Worm (Caenorhabditis elegans) whole organism, young adult: ENCODE data around the gene tag-124.

Experiments
- B0035.1 ChIP-seq: sonication (generic microtip); optimal IDR thresholded peaks from 2 replicates; lab custom pipeline; 2016; ENCODE audit warnings: missing genetic modification characterization, mild to moderate bottlenecking, missing compliant biosample characterization, missing genotype, missing genetic modification reagents
- B0261.1 ChIP-seq: sonication (generic microtip); optimal IDR thresholded peaks from 2 replicates; lab custom pipeline; 2016; ENCODE audit warnings: mild to moderate bottlenecking, missing genetic modification characterization, moderate library complexity, missing compliant biosample characterization
- B0336.3 ChIP-seq: fragments of 200-800 bp; sonication (Bioruptor generic); IDR thresholded peaks from 2 replicates; pipeline ENCODE4 v1.3.6; 2022; ENCODE audit warnings: missing genetic modification characterization, missing compliant biosample characterization
- F37B4.10 ChIP-seq: fragments of 200-800 bp; sonication (Bioruptor generic); IDR thresholded peaks from 2 replicates; pipeline ENCODE4 v1.3.6; 2022; ENCODE audit warnings: missing genetic modification characterization, missing compliant biosample characterization
- F57C9.4 ChIP-seq: sonication (generic microtip); optimal IDR thresholded peaks from 2 replicates; lab custom pipeline; 2017; ENCODE audit warnings: mild to moderate bottlenecking, missing genetic modification characterization, missing compliant biosample characterization
- Y53G8AR.9 ChIP-seq: fragments of 200-800 bp; sonication (Bioruptor generic); conservative IDR thresholded peaks from 2 replicates; pipeline ENCODE4 v1.3.6; 2022; ENCODE audit warnings: missing genetic modification reagents, missing genetic modification characterization, missing compliant biosample characterization
- Y56A3A.18 ChIP-seq: fragments of 200-800 bp; sonication (Bioruptor generic); IDR thresholded peaks from 2 replicates; pipeline ENCODE4 v1.3.6; 2022; ENCODE audit warnings: missing genetic modification reagents, missing genetic modification characterization, missing compliant biosample characterization
- Y79H2A.3 ChIP-seq: fragments of 200-800 bp; sonication (Bioruptor generic); conservative IDR thresholded peaks from 2 replicates; pipeline ENCODE4 v1.3.6; 2022; ENCODE audit warnings: missing genetic modification reagents, missing genetic modification characterization, missing compliant biosample characterization
- akir-1 ChIP-seq: fragments of 200-800 bp; sonication (Bioruptor generic); optimal IDR thresholded peaks from 2 replicates; lab custom pipeline; 2018; ENCODE audit warnings: mild to moderate bottlenecking, missing genetic modification characterization, moderate library complexity, missing compliant biosample characterization
- atf-7 ChIP-seq: sonication (generic microtip); optimal IDR thresholded peaks from 2 replicates; lab custom pipeline; 2017; ENCODE audit warnings: mild to moderate bottlenecking, missing genetic modification characterization, missing compliant biosample characterization
- athp-1 ChIP-seq: sonication (generic microtip); optimal IDR thresholded peaks from 2 replicates; lab custom pipeline; 2017; ENCODE audit warnings: mild to moderate bottlenecking, missing genetic modification characterization, missing compliant biosample characterization
- attf-6 ChIP-seq: fragments of 200-800 bp; sonication (Bioruptor generic); IDR thresholded peaks from 2 replicates; pipeline ENCODE4 v1.3.6; 2022; ENCODE audit warnings: missing genetic modification reagents, missing genetic modification characterization, missing compliant biosample characterization
- cebp-1 ChIP-seq, 2 experiments: fragments of 200-800 bp in 1 of 2; sonication (Bioruptor generic) in 1 of 2; sonication (generic microtip) in 1 of 2; IDR thresholded peaks in 1 of 2; optimal IDR thresholded peaks in 1 of 2; 2 replicates each; pipeline versions ENCODE4 v1.3.6 to Lab custom; 2017 to 2022; ENCODE audit warnings: missing compliant biosample characterization in 2 of 2, missing genetic modification characterization in 2 of 2, mild to moderate bottlenecking in 1 of 2, missing genetic modification reagents in 1 of 2, moderate library complexity in 1 of 2
- ceh-40 ChIP-seq: fragments of 200-800 bp; sonication (Bioruptor generic); IDR thresholded peaks from 2 replicates; pipeline ENCODE4 v1.3.6; 2022; ENCODE audit warnings: missing genetic modification characterization, missing compliant biosample characterization
- dox-1 ChIP-seq: fragments of 200-800 bp; sonication (Bioruptor generic); IDR thresholded peaks from 2 replicates; pipeline ENCODE4 v1.3.6; 2022; ENCODE audit warnings: missing genetic modification reagents, missing genetic modification characterization, missing compliant biosample characterization
- dpl-1 ChIP-seq: fragments of 150-350 bp; optimal IDR thresholded peaks from 2 replicates; lab custom pipeline; 2014; ENCODE audit warnings: missing biosample characterization, missing genetic modification reagents, missing genetic modification characterization
- egl-18 ChIP-seq: fragments of 200-800 bp; sonication (Bioruptor generic); IDR thresholded peaks from 2 replicates; pipeline ENCODE4 v1.3.6; 2022; ENCODE audit warnings: missing genetic modification reagents, missing genetic modification characterization, missing compliant biosample characterization
- ets-4 ChIP-seq: fragments of 200-800 bp; sonication (Bioruptor generic); optimal IDR thresholded peaks from 2 replicates; lab custom pipeline; 2018; ENCODE audit warnings: mild to moderate bottlenecking, missing genetic modification characterization, missing compliant biosample characterization
- hmg-1.2 ChIP-seq: fragments of 200-800 bp; sonication (Bioruptor generic); IDR thresholded peaks from 2 replicates; pipeline ENCODE4 v1.3.6; 2022; ENCODE audit warnings: missing genetic modification reagents, missing genetic modification characterization, missing compliant biosample characterization
- hrde-1 ChIP-seq: sonication (generic microtip); optimal IDR thresholded peaks from 2 replicates; lab custom pipeline; 2016; ENCODE audit warnings: missing genetic modification characterization, mild to moderate bottlenecking, missing compliant biosample characterization, moderate library complexity, missing genotype, missing genetic modification reagents, borderline replicate concordance
- let-526 ChIP-seq: fragments of 200-800 bp; sonication (Bioruptor generic); IDR thresholded peaks from 2 replicates; pipeline ENCODE4 v1.3.6; 2022; ENCODE audit warnings: missing genetic modification reagents, missing genetic modification characterization, missing compliant biosample characterization
- let-607 ChIP-seq, 2 experiments: fragments of 200-800 bp in 1 of 2; sonication (Bioruptor generic) in 1 of 2; sonication (generic microtip) in 1 of 2; optimal IDR thresholded peaks; 2 replicates each; lab custom pipeline; 2016 to 2018; ENCODE audit warnings: mild to moderate bottlenecking in 2 of 2, missing compliant biosample characterization in 2 of 2, missing genetic modification characterization in 2 of 2, moderate library complexity in 2 of 2, missing genotype in 1 of 2
- lin-35 ChIP-seq, 3 experiments: fragments of 150-350 bp in 2 of 3; sonication (generic microtip) in 1 of 3; optimal IDR thresholded peaks; 2 replicates each; lab custom pipeline; 2014 to 2018; ENCODE audit warnings: missing biosample characterization in 3 of 3, missing genetic modification characterization in 3 of 3, missing genetic modification reagents in 3 of 3
- madf-8 ChIP-seq: fragments of 200-800 bp; sonication (Bioruptor generic); conservative IDR thresholded peaks from 2 replicates; pipeline ENCODE4 v1.3.6; 2022; ENCODE audit warnings: missing genetic modification reagents, missing genetic modification characterization, missing compliant biosample characterization
- mes-4 ChIP-seq: sonication (generic microtip); optimal IDR thresholded peaks from 2 replicates; lab custom pipeline; 2016; ENCODE audit warnings: missing genotype, missing genetic modification characterization, missing compliant biosample characterization
- nfya-1 ChIP-seq: sonication (generic microtip); optimal IDR thresholded peaks from 2 replicates; lab custom pipeline; 2017; ENCODE audit warnings: antibody characterized with exemption, missing compliant biosample characterization, missing genetic modification characterization, borderline replicate concordance; ENCODE audit not compliant: insufficient read depth
- nhr-120 ChIP-seq: fragments of 200-800 bp; sonication (Bioruptor generic); IDR thresholded peaks from 2 replicates; pipeline ENCODE4 v1.3.6; 2022; ENCODE audit warnings: missing genetic modification characterization, missing compliant biosample characterization
- nhr-80 ChIP-seq: sonication (generic microtip); optimal IDR thresholded peaks from 2 replicates; lab custom pipeline; 2016; ENCODE audit warnings: missing genetic modification characterization, missing compliant biosample characterization
- nhr-90 ChIP-seq: sonication (generic microtip); optimal IDR thresholded peaks from 2 replicates; lab custom pipeline; 2016; ENCODE audit warnings: missing genotype, mild to moderate bottlenecking, missing genetic modification characterization, missing compliant biosample characterization
- pbrm-1 ChIP-seq: fragments of 200-800 bp; sonication (Bioruptor generic); IDR thresholded peaks from 2 replicates; pipeline ENCODE4 v1.3.6; 2022; ENCODE audit warnings: missing genetic modification reagents, missing genetic modification characterization, missing compliant biosample characterization
- rpc-1 ChIP-seq, 2 experiments: fragments of 150-350 bp in 1 of 2; sonication (generic microtip) in 1 of 2; optimal IDR thresholded peaks; 2 replicates each; lab custom pipeline; 2014 to 2018; ENCODE audit warnings: missing biosample characterization in 1 of 2, missing genetic modification characterization in 1 of 2, missing genetic modification reagents in 1 of 2, missing genotype in 1 of 2
- snpc-1.3 ChIP-seq: sonication (generic microtip); optimal IDR thresholded peaks from 2 replicates; lab custom pipeline; 2017; ENCODE audit warnings: missing genetic modification characterization, mild to moderate bottlenecking, missing compliant biosample characterization, antibody characterized with exemption, moderate library complexity, missing genotype, missing genetic modification reagents; ENCODE audit not compliant: insufficient read depth
- sptf-2 ChIP-seq: fragments of 200-800 bp; sonication (Bioruptor generic); optimal IDR thresholded peaks from 2 replicates; lab custom pipeline; 2018; ENCODE audit warnings: mild to moderate bottlenecking, missing genetic modification characterization, missing compliant biosample characterization
- tbp1 ChIP-seq: fragments of 200-800 bp; sonication (Bioruptor generic); optimal IDR thresholded peaks from 2 replicates; lab custom pipeline; 2018; ENCODE audit warnings: mild to moderate bottlenecking, missing genetic modification characterization, missing compliant biosample characterization
- tlf-1 ChIP-seq: fragments of 200-800 bp; sonication (Bioruptor generic); optimal IDR thresholded peaks from 2 replicates; lab custom pipeline; 2018; ENCODE audit warnings: mild to moderate bottlenecking, missing genetic modification characterization, missing compliant biosample characterization
- unc-62 ChIP-seq: fragments of 150-350 bp; optimal IDR thresholded peaks from 2 replicates; lab custom pipeline; 2014; ENCODE audit warnings: missing biosample characterization, missing genetic modification reagents, missing genetic modification characterization
- ztf-18 ChIP-seq: sonication (generic microtip); optimal IDR thresholded peaks from 2 replicates; lab custom pipeline; 2016; ENCODE audit warnings: missing genotype, mild to moderate bottlenecking, missing genetic modification characterization, missing compliant biosample characterization
- ztf-22 ChIP-seq: fragments of 200-800 bp; sonication (Bioruptor generic); optimal IDR thresholded peaks from 2 replicates; lab custom pipeline; 2018; ENCODE audit warnings: mild to moderate bottlenecking, missing genetic modification characterization, moderate library complexity, missing compliant biosample characterization

The tag-124 gene

DNA sequence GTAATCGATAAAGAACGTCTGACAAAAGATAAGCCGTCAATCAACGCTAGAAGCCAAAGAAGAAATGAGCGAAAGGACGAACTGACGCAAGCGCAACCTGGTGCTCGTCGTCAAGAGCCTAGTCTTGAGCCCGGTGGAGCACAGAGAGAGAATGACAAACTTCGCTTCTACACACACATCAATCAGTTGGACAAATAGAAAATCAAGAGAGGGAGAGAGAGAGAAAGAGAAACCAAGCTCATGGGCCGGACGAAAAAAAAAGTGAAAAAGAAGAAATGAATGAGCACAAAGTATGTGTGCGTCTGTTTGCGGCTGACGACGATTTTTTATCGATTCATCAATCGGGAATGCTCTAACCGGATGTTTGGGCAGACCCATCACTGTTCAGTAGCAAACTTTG, 30.0 kb downstream of the tag-124 start (continued):
- TF ChIP-seq sptf-2 (GFP tag; lab: Kevin White, UChicago) (no peak), nhr-90 (tag; lab: Kevin White, UChicago) (no peak), rpc-1 (optimal IDR thresholded peaks at IDR 0.05; lab: Kevin White, UChicago) (no peak), rpc-1 (tag; optimal IDR thresholded peaks at IDR 0.05; lab: Kevin White, UChicago) (no peak), egl-18 (GFP tag; lab: Robert Waterston, UW) (no peak), B0261.1 (tag; lab: Kevin White, UChicago) (no peak), athp-1 (tag; lab: Kevin White, UChicago) (no peak), hmg-1.2 (GFP tag; lab: Robert Waterston, UW) (peak; percentile 14; the same call in 1 of the 2 replicates), Y79H2A.3 (GFP tag; lab: Robert Waterston, UW) (no peak), lin-35 (GFP tag; optimal IDR thresholded peaks at IDR 0.05; lab: Kevin White, UChicago) (no peak), cebp-1 (GFP tag; IDR thresholded peaks at IDR 0.05; lab: Robert Waterston, UW) (no peak), cebp-1 (tag; optimal IDR thresholded peaks at IDR 0.05; lab: Kevin White, UChicago) (no peak), hrde-1 (tag; lab: Kevin White, UChicago) (no peak), tbp1 (GFP tag; lab: Kevin White, UChicago) (no peak), ztf-22 (GFP tag; lab: Kevin White, UChicago) (no peak), snpc-1.3 (tag; lab: Kevin White, UChicago) (no peak), ets-4 (GFP tag; lab: Kevin White, UChicago) (no peak), F57C9.4 (tag; lab: Kevin White, UChicago) (no peak), mes-4 (tag; lab: Kevin White, UChicago) (no peak)

DNA sequence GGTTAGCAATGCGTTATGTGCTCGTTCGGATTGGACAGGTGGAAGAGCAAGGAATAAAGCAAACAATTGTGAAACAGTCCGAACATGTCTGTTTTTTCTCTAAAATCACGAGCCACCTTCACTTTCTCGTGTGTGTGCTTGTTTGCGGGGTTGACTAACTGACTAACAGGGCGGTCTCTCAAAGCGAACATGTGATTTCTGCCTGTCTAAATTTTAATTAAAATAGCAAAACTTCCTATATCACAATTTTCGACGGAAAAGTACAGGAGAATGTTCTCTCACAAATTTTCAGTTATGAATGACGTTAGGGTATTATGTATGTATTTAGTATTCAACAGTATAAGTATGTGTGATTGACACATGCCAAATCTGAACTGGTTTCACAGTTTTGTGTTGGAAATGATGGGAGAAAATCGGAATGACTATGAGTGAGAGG, 30.8 kb downstream of the tag-124 start:
- TF ChIP-seq madf-8 (GFP tag; lab: Robert Waterston, UW) (no peak), tbp1 (GFP tag; lab: Kevin White, UChicago) (no peak), let-607 (tag; optimal IDR thresholded peaks at IDR 0.05; lab: Kevin White, UChicago) (peak; percentile 95 to 97), tlf-1 (GFP tag; lab: Kevin White, UChicago) (peak; percentile 39), nhr-90 (tag; lab: Kevin White, UChicago) (peak; percentile 16), let-526 (0 out of 2 replicates have a peak, but pooled peaks have one; percentile 57), attf-6 (no peak), cebp-1 (GFP tag; IDR thresholded peaks at IDR 0.05; lab: Robert Waterston, UW) (peak; percentile 69), cebp-1 (tag; optimal IDR thresholded peaks at IDR 0.05; lab: Kevin White, UChicago) (peak; percentile 82), unc-62 (peak; percentile 96), F37B4.10 (GFP tag; lab: Robert Waterston, UW) (no peak), nhr-80 (tag; lab: Kevin White, UChicago) (peak; percentile 92), pbrm-1 (GFP tag; lab: Robert Waterston, UW) (0 out of 2 replicates have a peak, but pooled peaks have one; percentile 25), lin-35 (GFP tag; optimal IDR thresholded peaks at IDR 0.05; lab: Kevin White, UChicago) (no peak), Y53G8AR.9 (0 out of 2 replicates have a peak, but pooled peaks have one; percentile 46), dox-1 (GFP tag; lab: Robert Waterston, UW) (peak; percentile 45; the same call in 1 of the 2 replicates), nhr-120 (GFP tag; lab: Robert Waterston, UW) (no peak), ztf-22 (GFP tag; lab: Kevin White, UChicago) (peak; percentile 31), Y56A3A.18 (GFP tag; lab: Robert Waterston, UW) (0 out of 2 replicates have a peak, but pooled peaks have one; percentile 17), atf-7 (peak; percentile 48), nfya-1 (tag; lab: Kevin White, UChicago) (no peak), B0336.3 (GFP tag; lab: Robert Waterston, UW) (0 out of 2 replicates have a peak, but pooled peaks have one; percentile 25), B0035.1 (tag; lab: Kevin White, UChicago) (no peak), ztf-18 (tag; lab: Kevin White, UChicago) (peak; percentile 1), dpl-1 (no peak), rpc-1 (optimal IDR thresholded peaks at IDR 0.05; lab: Kevin White, UChicago) (no peak), rpc-1 (tag; optimal IDR thresholded peaks at IDR 0.05; lab: Kevin White, UChicago) (no peak), akir-1 (GFP tag; lab: Kevin White, UChicago) (peak; percentile 6), ceh-40 (no peak)
